Worm (Caenorhabditis elegans) whole organism, L1 larva: ENCODE measurements around the gene Y38H6A.3.

Source experiments
- C16A3.4 ChIP-seq: fragments of 150-350 bp; optimal IDR thresholded peaks from 2 replicates; lab custom pipeline; 2014; ENCODE audit warnings: missing biosample characterization, missing genetic modification characterization
- aha-1 ChIP-seq: fragments of 150-350 bp; optimal IDR thresholded peaks from 2 replicates; lab custom pipeline; 2014; ENCODE audit warnings: missing biosample characterization, missing genetic modification characterization
- alr-1 ChIP-seq: fragments of 200-800 bp; sonication (Bioruptor generic); optimal IDR thresholded peaks from 2 replicates; lab custom pipeline; 2018; ENCODE audit warnings: borderline replicate concordance, mild to moderate bottlenecking, missing genetic modification characterization, missing compliant biosample characterization
- aly-2 ChIP-seq: fragments of 150-350 bp; optimal IDR thresholded peaks from 2 replicates; lab custom pipeline; 2014; ENCODE audit warnings: missing biosample characterization, missing genetic modification characterization
- ceh-63 ChIP-seq: fragments of 200-800 bp; sonication (Bioruptor generic); optimal IDR thresholded peaks from 2 replicates; lab custom pipeline; 2018; ENCODE audit warnings: mild to moderate bottlenecking, missing genetic modification characterization, missing compliant biosample characterization
- ceh-82 ChIP-seq, 3 experiments: fragments of 150-350 bp in 1 of 3; sonication (generic microtip) in 2 of 3; optimal IDR thresholded peaks; 2 replicates each; lab custom pipeline; 2014 to 2017; ENCODE audit warnings: missing biosample characterization in 3 of 3, missing genetic modification characterization in 3 of 3
- ceh-88 ChIP-seq: fragments of 200-800 bp; sonication (Bioruptor generic); IDR thresholded peaks from 2 replicates; pipeline ENCODE4 v1.3.6; 2022; ENCODE audit warnings: missing genetic modification characterization, missing compliant biosample characterization
- dpl-1 ChIP-seq, 3 experiments: fragments of 150-350 bp in 2 of 3; sonication (generic microtip) in 1 of 3; optimal IDR thresholded peaks; 2 replicates each; lab custom pipeline; 2014 to 2017; ENCODE audit warnings: missing biosample characterization in 3 of 3, missing genetic modification characterization in 3 of 3, missing genetic modification reagents in 3 of 3
- efl-1 ChIP-seq, 4 experiments: fragments of 150-350 bp; optimal IDR thresholded peaks in 3 of 4; peaks in 1 of 4; 1 replicate in 1 of 4; 2 replicates in 3 of 4; lab custom pipeline; 2014; ENCODE audit warnings: missing biosample characterization in 2 of 4, missing genetic modification characterization in 2 of 4, missing genetic modification reagents in 2 of 4
- egl-27 ChIP-seq, 2 experiments: fragments of 150-350 bp in 1 of 2; sonication (generic microtip); optimal IDR thresholded peaks; 3 replicates each; lab custom pipeline; 2017 to 2018; ENCODE audit warnings: missing biosample characterization in 2 of 2, missing genetic modification characterization in 2 of 2, missing genetic modification reagents in 2 of 2
- fkh-10 ChIP-seq: sonication (generic microtip); optimal IDR thresholded peaks from 2 replicates; lab custom pipeline; 2017; ENCODE audit warnings: missing biosample characterization, missing genetic modification reagents, missing genetic modification characterization
- fkh-4 ChIP-seq: sonication (generic microtip); optimal IDR thresholded peaks from 2 replicates; lab custom pipeline; 2016; ENCODE audit warnings: missing compliant biosample characterization, missing genetic modification characterization, borderline replicate concordance
- fkh-8 ChIP-seq: sonication (generic microtip); optimal IDR thresholded peaks from 2 replicates; lab custom pipeline; 2016; ENCODE audit warnings: mild to moderate bottlenecking, missing genetic modification characterization, missing compliant biosample characterization
- fos-1 ChIP-seq: fragments of 150-350 bp; optimal IDR thresholded peaks from 2 replicates; lab custom pipeline; 2014; ENCODE audit warnings: missing biosample characterization, missing genetic modification characterization
- hlh-4 ChIP-seq: sonication (generic microtip); optimal IDR thresholded peaks from 2 replicates; lab custom pipeline; 2016; ENCODE audit warnings: mild to moderate bottlenecking, missing genetic modification characterization, missing compliant biosample characterization
- hpl-2 ChIP-seq: fragments of 150-350 bp; optimal IDR thresholded peaks from 2 replicates; lab custom pipeline; 2014; ENCODE audit warnings: missing biosample characterization, missing genetic modification reagents, missing genetic modification characterization
- irx-1 ChIP-seq: sonication (generic microtip); optimal IDR thresholded peaks from 2 replicates; lab custom pipeline; 2016; ENCODE audit warnings: missing genetic modification characterization, missing compliant biosample characterization
- isw-1 ChIP-seq: fragments of 200-800 bp; sonication (Bioruptor generic); IDR thresholded peaks from 2 replicates; pipeline ENCODE4 v1.3.6; 2022; ENCODE audit warnings: missing genetic modification characterization, missing compliant biosample characterization
- lin-13 ChIP-seq: fragments of 150-350 bp; optimal IDR thresholded peaks from 2 replicates; lab custom pipeline; 2014; ENCODE audit warnings: missing biosample characterization, missing genetic modification reagents, missing genetic modification characterization
- lin-35 ChIP-seq, 2 experiments: fragments of 150-350 bp; optimal IDR thresholded peaks; 2 replicates each; lab custom pipeline; 2014; ENCODE audit warnings: missing biosample characterization in 2 of 2, missing genetic modification characterization in 2 of 2, missing genetic modification reagents in 2 of 2
- lsy-2 ChIP-seq, 2 experiments: fragments of 150-350 bp; optimal IDR thresholded peaks; 2 replicates each; lab custom pipeline; 2014; ENCODE audit warnings: missing biosample characterization in 2 of 2, missing genetic modification characterization in 2 of 2
- mep-1 ChIP-seq: fragments of 150-350 bp; optimal IDR thresholded peaks from 2 replicates; lab custom pipeline; 2014; ENCODE audit warnings: missing biosample characterization, missing genetic modification characterization
- nhr-12 ChIP-seq: sonication (generic microtip); optimal IDR thresholded peaks from 2 replicates; lab custom pipeline; 2017; ENCODE audit warnings: missing biosample characterization, missing genetic modification characterization
- nhr-19 ChIP-seq: fragments of 200-800 bp; sonication (Bioruptor generic); conservative IDR thresholded peaks from 2 replicates; pipeline ENCODE4 v1.3.6; 2022; ENCODE audit warnings: missing genetic modification characterization, missing compliant biosample characterization
- nhr-20 ChIP-seq: sonication (generic microtip); optimal IDR thresholded peaks from 2 replicates; lab custom pipeline; 2016; ENCODE audit warnings: mild to moderate bottlenecking, missing genetic modification characterization, missing compliant biosample characterization
- nhr-85 ChIP-seq: sonication (generic microtip); peaks from one replicate; lab custom pipeline; 2016; ENCODE audit warnings: missing genetic modification characterization, inconsistent platforms, missing compliant biosample characterization
- pqm-1 ChIP-seq: sonication (generic microtip); optimal IDR thresholded peaks from 3 replicates; lab custom pipeline; 2017; ENCODE audit warnings: missing biosample characterization, missing genetic modification characterization
- skn-1 ChIP-seq: fragments of 150-350 bp; optimal IDR thresholded peaks from 2 replicates; lab custom pipeline; 2014; ENCODE audit warnings: missing biosample characterization, missing genetic modification characterization
- sox-4 ChIP-seq: sonication (generic microtip); optimal IDR thresholded peaks from 2 replicates; lab custom pipeline; 2016; ENCODE audit warnings: missing genetic modification characterization, missing compliant biosample characterization
- sup-37 ChIP-seq: fragments of 200-800 bp; sonication (Bioruptor generic); optimal IDR thresholded peaks from 2 replicates; lab custom pipeline; 2018; ENCODE audit warnings: mild to moderate bottlenecking, missing genetic modification characterization, missing compliant biosample characterization
- swsn-7 ChIP-seq: sonication (generic microtip); optimal IDR thresholded peaks from 2 replicates; lab custom pipeline; 2016; ENCODE audit warnings: missing genetic modification characterization, missing compliant biosample characterization
- tlp-1 ChIP-seq: fragments of 150-350 bp; optimal IDR thresholded peaks from 2 replicates; lab custom pipeline; 2014; ENCODE audit warnings: missing biosample characterization, missing genetic modification characterization
- unc-130 ChIP-seq: fragments of 150-350 bp; optimal IDR thresholded peaks from 2 replicates; lab custom pipeline; 2017; ENCODE audit warnings: missing biosample characterization, missing genetic modification characterization, inconsistent platforms
- unc-62 ChIP-seq: fragments of 150-350 bp; optimal IDR thresholded peaks from 2 replicates; lab custom pipeline; 2014; ENCODE audit warnings: missing biosample characterization, missing genetic modification reagents, missing genetic modification characterization
- zip-4 ChIP-seq: fragments of 200-800 bp; sonication (Bioruptor generic); optimal IDR thresholded peaks from 2 replicates; lab custom pipeline; 2018; ENCODE audit warnings: mild to moderate bottlenecking, missing genetic modification characterization, moderate library complexity, missing compliant biosample characterization
- ztf-11 ChIP-seq, 2 experiments: sonication (generic microtip); optimal IDR thresholded peaks; 2 replicates each; lab custom pipeline; 2016 to 2017; ENCODE audit warnings: missing genetic modification characterization in 2 of 2, missing biosample characterization in 1 of 2, missing compliant biosample characterization in 1 of 2

The Y38H6A.3 gene

ce11 chrV:20338020-20338419 is 7.0 kb upstream of the Y38H6A.3 start:
- TF ChIP-seq dpl-1 (GFP tag; optimal IDR thresholded peaks at IDR 0.05; lab: Kevin White, UChicago) (no peak), nhr-20 (tag; lab: Kevin White, UChicago) (no peak), tlp-1 (no peak), swsn-7 (no peak), unc-130 (no peak), fkh-4 (tag; lab: Kevin White, UChicago) (no peak), ceh-63 (GFP tag; lab: Kevin White, UChicago) (no peak), lin-35 (GFP tag; optimal IDR thresholded peaks at IDR 0.05; lab: Kevin White, UChicago) (no peak), nhr-85 (tag; lab: Kevin White, UChicago) (no peak), irx-1 (tag; lab: Kevin White, UChicago) (no peak), ceh-82 (tag; optimal IDR thresholded peaks at IDR 0.05; lab: Kevin White, UChicago) (no peak), unc-62 (GFP tag; lab: Kevin White, UChicago) (no peak), efl-1 (optimal IDR thresholded peaks at IDR 0.05; lab: Kevin White, UChicago) (no peak), efl-1 (GFP tag; optimal IDR thresholded peaks at IDR 0.05 in 1 of 2; lab: Kevin White, UChicago) (no peak), pqm-1 (tag; lab: Kevin White, UChicago) (no peak), sup-37 (GFP tag; lab: Kevin White, UChicago) (no peak), isw-1 (GFP tag; lab: Robert Waterston, UW) (no peak), aly-2 (tag; lab: Kevin White, UChicago) (no peak), alr-1 (no peak), ceh-88 (no peak)
- TF ChIP-seq, all 84 proteins: peak for 0

DNA sequence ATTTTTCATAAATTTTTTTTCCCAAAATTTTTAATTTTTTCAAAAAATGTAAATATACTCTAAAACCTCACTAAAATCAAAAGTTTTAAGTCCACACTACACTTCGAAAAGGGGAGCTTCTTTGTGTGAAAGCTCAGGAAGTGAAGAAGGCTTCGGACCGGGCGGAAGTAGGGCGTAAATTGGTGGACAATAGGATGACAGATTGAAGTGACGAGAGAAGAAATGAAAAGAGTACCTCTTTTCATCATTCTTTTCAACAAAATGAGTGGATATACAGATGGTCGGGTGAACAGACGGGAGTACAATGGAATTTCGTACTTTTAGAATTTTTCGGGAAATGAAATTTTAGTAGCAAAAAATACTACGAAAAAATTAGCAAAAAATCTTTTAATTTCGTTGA is 6.1 kb upstream of the Y38H6A.3 start:
- TF ChIP-seq nhr-19 (GFP tag; lab: Robert Waterston, UW) (no peak), irx-1 (tag; lab: Kevin White, UChicago) (peak; percentile 23), fkh-10 (GFP tag; lab: Kevin White, UChicago) (peak; percentile 44)

DNA sequence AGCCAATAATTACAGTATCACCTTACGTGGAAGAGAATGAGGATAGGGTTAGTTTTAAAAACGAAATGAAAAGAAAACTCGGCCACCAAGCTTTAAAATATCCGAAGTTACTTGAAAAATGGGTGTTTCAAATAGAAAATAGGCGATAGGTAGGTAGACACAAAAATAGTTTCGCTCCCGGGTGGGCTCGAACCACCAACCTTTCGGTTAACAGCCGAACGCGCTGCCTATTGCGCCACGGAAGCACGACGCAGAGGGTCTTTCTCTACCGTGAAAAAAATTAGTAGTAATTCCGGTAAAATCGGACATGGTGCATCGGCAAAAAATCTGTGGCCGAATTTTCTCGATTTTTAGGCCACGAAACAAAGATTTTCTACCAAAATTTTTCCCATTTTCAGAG is 2.6 kb downstream of the Y38H6A.3 start:
- TF ChIP-seq hpl-2 (GFP tag; lab: Kevin White, UChicago) (no peak), ztf-11 (tag; optimal IDR thresholded peaks at IDR 0.05; lab: Kevin White, UChicago) (no peak), hlh-4 (no peak), lin-13 (GFP tag; lab: Kevin White, UChicago) (no peak), skn-1 (tag; lab: Kevin White, UChicago) (no peak), lsy-2 (tag; optimal IDR thresholded peaks at IDR 0.05; lab: Kevin White, UChicago) (no peak), zip-4 (GFP tag; lab: Kevin White, UChicago) (no peak), fos-1 (tag; lab: Kevin White, UChicago) (no peak), sox-4 (no peak), unc-62 (GFP tag; lab: Kevin White, UChicago) (no peak), nhr-12 (tag; lab: Kevin White, UChicago) (no peak), unc-130 (no peak), mep-1 (no peak), egl-27 (tag; optimal IDR thresholded peaks at IDR 0.05; lab: Kevin White, UChicago) (no peak)

DNA sequence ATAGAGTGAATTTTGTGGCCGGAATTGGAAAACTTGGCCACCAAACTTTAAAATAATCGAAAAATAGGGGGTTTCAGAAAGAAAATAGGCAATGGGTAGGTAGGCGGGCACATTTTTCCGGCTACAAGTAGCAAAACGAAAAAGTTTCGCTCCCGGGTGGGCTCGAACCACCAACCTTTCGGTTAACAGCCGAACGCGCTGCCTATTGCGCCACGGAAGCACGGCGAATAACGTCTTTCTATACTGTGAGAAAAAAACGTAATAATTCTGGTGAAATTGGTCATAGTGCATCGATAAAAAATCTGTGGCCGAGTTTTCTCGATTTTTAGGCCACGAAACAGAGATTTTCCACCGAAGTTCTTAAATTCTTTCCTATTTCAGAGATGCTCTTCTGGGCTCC is 5.4 kb downstream of the Y38H6A.3 start:
- TF ChIP-seq nhr-85 (tag; lab: Kevin White, UChicago) (peak; percentile 2), fkh-8 (no peak)

DNA sequence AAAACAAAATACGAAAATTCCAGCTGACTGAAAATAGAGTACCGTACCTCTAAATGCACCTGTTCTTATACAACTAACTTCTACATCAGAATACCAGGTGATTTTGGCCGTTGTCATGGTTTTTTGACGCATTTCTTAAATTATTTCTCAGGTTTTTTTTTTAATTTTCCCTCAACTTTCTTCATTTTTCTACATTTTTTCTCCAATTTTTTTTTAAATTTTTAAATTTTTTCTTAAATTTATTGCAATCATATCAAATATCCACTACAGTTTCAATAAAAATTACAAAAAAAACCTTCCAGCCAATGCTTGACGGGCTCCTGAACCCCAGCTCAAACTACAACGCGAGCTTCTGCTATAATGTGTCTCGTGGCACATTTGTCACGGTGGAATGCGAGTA is 6.2 kb downstream of the Y38H6A.3 start, which contains the start of gene K02E2.1:
Gene K02E2.1, plus strand, starts transcription at position 301 of the 400 bp plus-strand sequence.
- TF ChIP-seq aha-1 (tag; lab: Kevin White, UChicago), result no peak
- TF ChIP-seq hlh-4, result peak; percentile 52
- TF ChIP-seq C16A3.4, result no peak
